Worm (Caenorhabditis elegans): Measurements from ENCODE around the gene F19G12.11.

ce11 chrX:1438925-1439324, 12.6 kb upstream of the F19G12.11 start:
- TF ChIP-seq dmd-4 (tag; optimal IDR thresholded peaks at IDR 0.05; ENCODE audit: borderline replicate concordance) (no peak), F13H6.1 (tag; optimal IDR thresholded peaks at IDR 0.05) (no peak), lim-6 (tag; optimal IDR thresholded peaks at IDR 0.05) (no peak), tbx-2 (tag; optimal IDR thresholded peaks at IDR 0.05) (no peak), rnt-1 (tag; optimal IDR thresholded peaks at IDR 0.05) (no peak), ttx-3 (tag; optimal IDR thresholded peaks at IDR 0.05) (no peak), sdc-2 (tag; optimal IDR thresholded peaks at IDR 0.05) (peak; percentile 96), dve-1 (tag; optimal IDR thresholded peaks at IDR 0.05) (no peak), pax-1 (tag; optimal IDR thresholded peaks at IDR 0.05) (no peak), mec-3 (tag; optimal IDR thresholded peaks at IDR 0.05; ENCODE audit: borderline replicate concordance) (no peak), eyg-1 (tag; optimal IDR thresholded peaks at IDR 0.05) (no peak), lin-11 (tag; optimal IDR thresholded peaks at IDR 0.05) (no peak)
